Fruit fly (Drosophila melanogaster) whole organism, wandering third instar larva: ENCODE data around the gene Syt14.
A peak's percentile ranks its signal among the peaks of the same experiment; 100 is the strongest.

Experiments used
- Abd-B ChIP-seq: fragments of >200 bp; optimal IDR thresholded peaks from 2 replicates; lab custom pipeline; 2017; ENCODE audit warnings: missing biosample characterization, missing genetic modification characterization
- CG32264 ChIP-seq: fragments of 200-800 bp; sonication (Bioruptor generic); optimal IDR thresholded peaks from 2 replicates; lab custom pipeline; 2016; ENCODE audit warnings: missing biosample characterization, missing genetic modification characterization
- CG9705 ChIP-seq: fragments of 200-800 bp; sonication (Bioruptor generic); optimal IDR thresholded peaks from 2 replicates; lab custom pipeline; 2018; ENCODE audit warnings: missing biosample characterization, mild to moderate bottlenecking, missing genetic modification characterization
- CrebA ChIP-seq: fragments of 200-800 bp; sonication (Bioruptor generic); optimal IDR thresholded peaks from 2 replicates; lab custom pipeline; 2016; ENCODE audit warnings: missing biosample characterization, mild to moderate bottlenecking, missing genetic modification characterization, borderline replicate concordance
- Dfd ChIP-seq: fragments of >200 bp; optimal IDR thresholded peaks from 2 replicates; lab custom pipeline; 2017; ENCODE audit warnings: missing biosample characterization, missing genetic modification characterization
- Dif ChIP-seq: fragments of 200-275, 200-300 bp; sonication (Bioruptor generic); optimal IDR thresholded peaks from 2 replicates; lab custom pipeline; 2018; ENCODE audit warnings: missing biosample characterization, missing genetic modification characterization; ENCODE audit not compliant: partially characterized antibody
- GATAd ChIP-seq: sonication (Bioruptor generic); optimal IDR thresholded peaks from 2 replicates; lab custom pipeline; 2016; ENCODE audit warnings: missing biosample characterization, missing genetic modification characterization
- HLH106 ChIP-seq: fragments of 200-800 bp; optimal IDR thresholded peaks from 3 replicates; lab custom pipeline; 2019; ENCODE audit warnings: missing biosample characterization, mild to moderate bottlenecking, missing genetic modification characterization, moderate library complexity
- Hr78 ChIP-seq: fragments of >200 bp; optimal IDR thresholded peaks from 2 replicates; lab custom pipeline; 2017; ENCODE audit warnings: missing biosample characterization, missing genetic modification characterization
- Hr83 ChIP-seq: fragments of 200-300 bp; sonication (Bioruptor generic); optimal IDR thresholded peaks from 2 replicates; lab custom pipeline; 2016; ENCODE audit warnings: missing biosample characterization, mild to moderate bottlenecking, missing genetic modification characterization, moderate library complexity; ENCODE audit not compliant: poor library complexity, severe bottlenecking
- Jra ChIP-seq: sonication (Bioruptor generic); optimal IDR thresholded peaks from 2 replicates; lab custom pipeline; 2016; ENCODE audit warnings: missing biosample characterization, missing genetic modification characterization
- Mio ChIP-seq: sonication (Bioruptor generic); optimal IDR thresholded peaks from 2 replicates; lab custom pipeline; 2016; ENCODE audit warnings: missing biosample characterization, missing genetic modification characterization
- OdsH ChIP-seq: fragments of 200-800 bp; sonication (Bioruptor generic); optimal IDR thresholded peaks from 2 replicates; lab custom pipeline; 2016; ENCODE audit warnings: missing biosample characterization, mild to moderate bottlenecking, missing genetic modification characterization
- Rel ChIP-seq, 2 experiments: fragments of 200-800 bp; sonication (Bioruptor generic) in 1 of 2; optimal IDR thresholded peaks; 2 replicates in 1 of 2; 3 replicates in 1 of 2; lab custom pipeline; 2016 to 2019; ENCODE audit warnings: mild to moderate bottlenecking in 2 of 2, missing biosample characterization in 2 of 2, missing genetic modification characterization in 2 of 2, moderate library complexity in 1 of 2
- Sp1 ChIP-seq: fragments of 200-800 bp; sonication (Bioruptor generic); optimal IDR thresholded peaks from 3 replicates; lab custom pipeline; 2019; ENCODE audit warnings: missing biosample characterization, mild to moderate bottlenecking, missing genetic modification characterization, moderate library complexity
- Vsx2 ChIP-seq: fragments of 200-300, 225-300 bp; sonication (Bioruptor generic); optimal IDR thresholded peaks from 2 replicates; lab custom pipeline; 2018; ENCODE audit warnings: missing biosample characterization, missing genetic modification characterization; ENCODE audit not compliant: partially characterized antibody
- br ChIP-seq: fragments of 200-800 bp; sonication (Bioruptor generic); optimal IDR thresholded peaks from 2 replicates; lab custom pipeline; 2016; ENCODE audit warnings: missing biosample characterization, missing genetic modification characterization
- brk ChIP-seq: fragments of 200-800 bp; sonication (Bioruptor generic); optimal IDR thresholded peaks from 2 replicates; lab custom pipeline; 2016; ENCODE audit warnings: missing biosample characterization, mild to moderate bottlenecking, missing genetic modification characterization
- dl ChIP-seq, 2 experiments: fragments of 175-275, 200-275 bp in 1 of 2; fragments of 200-275 bp in 1 of 2; sonication (Bioruptor generic); optimal IDR thresholded peaks; lab custom pipeline; 2018; ENCODE audit warnings: mild to moderate bottlenecking in 2 of 2, missing biosample characterization in 2 of 2, missing genetic modification characterization in 2 of 2, moderate library complexity in 2 of 2; ENCODE audit not compliant: partially characterized antibody in 2 of 2, insufficient read depth in 1 of 2
- dmrt93B ChIP-seq: fragments of 200-800 bp; sonication (Bioruptor generic); optimal IDR thresholded peaks from 2 replicates; lab custom pipeline; 2018; ENCODE audit warnings: missing biosample characterization, mild to moderate bottlenecking, missing genetic modification characterization
- dsf ChIP-seq: sonication (Bioruptor generic); optimal IDR thresholded peaks from 2 replicates; lab custom pipeline; 2016; ENCODE audit warnings: missing biosample characterization, missing genetic modification characterization, borderline replicate concordance
- ey ChIP-seq: fragments of 200-800 bp; sonication (Bioruptor generic); optimal IDR thresholded peaks from 2 replicates; lab custom pipeline; 2016; ENCODE audit warnings: missing biosample characterization, missing genetic modification characterization
- foxo ChIP-seq, 2 experiments: fragments of 200-800 bp; sonication (Bioruptor generic); optimal IDR thresholded peaks; 2 replicates in 1 of 2; 3 replicates in 1 of 2; lab custom pipeline; 2016 to 2017; ENCODE audit warnings: missing biosample characterization in 2 of 2, missing genetic modification characterization in 2 of 2
- fru ChIP-seq: fragments of 200-800 bp; sonication (Bioruptor generic); optimal IDR thresholded peaks from 3 replicates; lab custom pipeline; 2016; ENCODE audit warnings: missing biosample characterization, mild to moderate bottlenecking, missing genetic modification characterization
- h ChIP-seq: fragments of 200-800 bp; sonication (Bioruptor generic); optimal IDR thresholded peaks from 3 replicates; lab custom pipeline; 2016; ENCODE audit warnings: missing biosample characterization, mild to moderate bottlenecking, missing genetic modification characterization
- lola ChIP-seq: fragments of >200 bp; optimal IDR thresholded peaks from 2 replicates; lab custom pipeline; 2017; ENCODE audit warnings: missing biosample characterization, missing genetic modification characterization
- pan ChIP-seq: fragments of >200 bp; optimal IDR thresholded peaks from 2 replicates; lab custom pipeline; 2017
- psq ChIP-seq: fragments of 200-800 bp; sonication (Bioruptor generic); optimal IDR thresholded peaks from 3 replicates; lab custom pipeline; 2017; ENCODE audit warnings: missing biosample characterization, mild to moderate bottlenecking, missing genetic modification characterization, moderate library complexity
- rgr ChIP-seq: fragments of 200-800 bp; sonication (Bioruptor generic); optimal IDR thresholded peaks from 3 replicates; lab custom pipeline; 2016; ENCODE audit warnings: missing biosample characterization, mild to moderate bottlenecking, missing genetic modification characterization
- tai ChIP-seq: sonication (Bioruptor generic); optimal IDR thresholded peaks from 2 replicates; lab custom pipeline; 2016; ENCODE audit warnings: missing biosample characterization, missing genetic modification characterization
- usp ChIP-seq: fragments of >200 bp; optimal IDR thresholded peaks from 2 replicates; lab custom pipeline; 2017; ENCODE audit warnings: missing biosample characterization, missing genetic modification characterization
- woc ChIP-seq: sonication (Bioruptor generic); optimal IDR thresholded peaks from 2 replicates; lab custom pipeline; 2016; ENCODE audit warnings: missing biosample characterization, mild to moderate bottlenecking, missing genetic modification characterization

Gene Syt14

DNA sequence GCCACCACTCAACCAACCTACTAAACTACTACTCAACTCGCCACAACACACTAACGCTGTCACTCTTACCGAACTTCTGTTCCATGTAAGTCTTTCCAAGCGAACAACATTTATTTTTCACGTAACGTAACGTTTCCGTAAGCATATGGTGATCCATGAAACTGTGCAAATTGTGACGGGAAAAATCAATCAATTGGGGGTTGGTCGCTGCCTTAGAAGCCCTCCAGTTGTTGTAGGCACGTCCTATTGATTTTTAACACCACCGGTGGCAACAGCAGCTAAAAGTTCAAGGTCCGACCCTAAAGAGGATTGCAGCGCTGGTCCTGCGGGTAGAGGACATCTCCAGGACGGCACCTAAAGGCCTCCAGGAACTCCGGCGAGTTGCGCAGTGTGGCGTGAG is 26.7 kb downstream of the Syt14 start:
- TF ChIP-seq woc (GFP tag; lab: Kevin White, UChicago) (no peak), CG32264 (no peak)

DNA sequence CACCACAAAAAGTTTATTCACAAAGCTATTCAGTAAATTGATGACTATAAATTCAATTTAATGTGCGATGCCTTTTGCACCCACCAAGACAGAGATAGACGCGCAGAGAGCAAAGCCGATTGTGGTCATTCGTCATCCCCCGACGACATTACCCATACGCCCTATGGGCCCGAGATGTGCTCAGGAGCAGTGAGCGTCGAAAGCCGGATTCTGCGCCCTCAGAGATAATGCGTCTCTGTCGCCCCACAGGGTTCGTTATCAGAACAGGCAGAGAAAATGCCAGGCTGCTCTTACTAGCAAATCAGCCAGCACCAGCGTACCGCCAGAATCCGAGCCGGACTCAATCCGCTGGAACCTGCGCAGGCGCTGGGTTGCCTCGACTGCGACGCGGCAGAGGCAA is 27.6 kb downstream of the Syt14 start:
- TF ChIP-seq Rel (GFP tag; optimal IDR thresholded peaks at IDR 0.05; lab: Kevin White, UChicago) (no peak), Rel (tag; optimal IDR thresholded peaks at IDR 0.05; lab: Kevin White, UChicago) (no peak), Abd-B (GFP tag; lab: Kevin White, UChicago) (no peak), br (GFP tag; lab: Kevin White, UChicago) (no peak), Vsx2 (peak; percentile 56), pan (lab: Kevin White, UChicago) (no peak), dmrt93B (no peak), Mio (no peak), GATAd (GFP tag; lab: Kevin White, UChicago) (no peak)

DNA sequence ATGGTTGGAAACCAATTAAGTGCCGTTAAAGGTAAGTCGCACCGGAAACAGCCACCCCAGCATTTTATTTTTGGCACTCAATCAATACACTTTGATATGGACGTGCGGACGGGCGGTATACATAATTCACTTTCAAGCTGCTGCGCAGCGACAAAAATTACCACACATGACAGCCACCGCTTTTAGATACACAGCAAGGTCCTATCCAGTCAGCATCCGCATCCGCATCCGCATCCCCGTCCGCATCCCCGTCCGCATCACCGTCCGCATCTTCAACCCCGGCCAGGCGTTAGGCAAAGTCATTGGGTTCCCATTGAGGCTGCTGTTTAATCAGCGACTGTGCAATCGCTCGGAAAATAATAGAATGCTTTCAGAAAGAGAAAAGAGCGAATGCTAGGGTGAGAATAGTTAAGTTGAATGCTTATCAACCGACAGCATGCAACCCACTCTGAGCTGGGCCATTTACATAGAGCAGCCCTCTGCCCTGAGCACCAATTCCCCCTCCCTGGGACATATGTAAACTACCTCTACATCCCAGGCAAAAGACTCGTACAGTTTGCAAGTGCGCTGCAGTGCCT is 34.4 kb downstream of the Syt14 start:
- TF ChIP-seq Jra (no peak), CG9705 (no peak), Dfd (no peak), lola (GFP tag; lab: Kevin White, UChicago) (no peak), ey (no peak), dsf (GFP tag; lab: Kevin White, UChicago) (no peak), brk (GFP tag; lab: Kevin White, UChicago) (no peak), HLH106 (tag; lab: Kevin White, UChicago) (no peak)

DNA sequence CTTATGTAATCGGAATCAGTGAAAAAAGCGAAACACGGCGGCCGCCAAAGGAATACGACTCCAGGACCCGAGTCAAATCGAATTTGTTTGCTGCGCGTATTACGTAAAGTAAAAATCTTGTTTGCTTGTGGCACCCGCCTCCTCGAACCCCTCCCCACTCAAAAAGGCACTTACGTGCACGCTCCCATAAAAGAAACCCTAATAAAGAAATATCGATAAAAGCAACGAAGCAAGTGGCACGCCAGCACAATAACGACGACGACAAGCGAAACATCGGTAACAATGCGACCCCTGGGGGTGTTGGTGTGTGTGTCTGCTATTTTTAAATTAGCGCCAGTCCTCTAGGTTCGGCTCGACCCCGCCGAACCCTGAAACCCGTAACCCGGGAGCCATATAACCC is 36.7 kb downstream of the Syt14 start:
- no peak for TF ChIP-seq pan (lab: Kevin White, UChicago)
- no peak for TF ChIP-seq Mio
- TF ChIP-seq h = no peak
- TF ChIP-seq OdsH = no peak
- TF ChIP-seq fru (GFP tag; lab: Kevin White, UChicago) = no peak
- no peak for TF ChIP-seq CG9705
- TF ChIP-seq foxo (GFP tag; optimal IDR thresholded peaks at IDR 0.05; lab: Kevin White, UChicago) = no peak
- no peak for TF ChIP-seq dl (GFP tag; optimal IDR thresholded peaks at IDR 0.05; lab: Kevin White, UChicago; ENCODE audit: insufficient read depth in 1 of 2, partially characterized antibody in 2 of 2)
- TF ChIP-seq HLH106 (tag; lab: Kevin White, UChicago) = no peak
- no peak for TF ChIP-seq Dfd
- TF ChIP-seq GATAd (GFP tag; lab: Kevin White, UChicago) = no peak
- TF ChIP-seq Hr78 = no peak
- no peak for TF ChIP-seq CrebA (GFP tag; lab: Kevin White, UChicago)
- no peak for TF ChIP-seq lola (GFP tag; lab: Kevin White, UChicago)
- TF ChIP-seq tai (GFP tag; lab: Kevin White, UChicago) = no peak
- TF ChIP-seq usp (GFP tag; lab: Kevin White, UChicago) = no peak

DNA sequence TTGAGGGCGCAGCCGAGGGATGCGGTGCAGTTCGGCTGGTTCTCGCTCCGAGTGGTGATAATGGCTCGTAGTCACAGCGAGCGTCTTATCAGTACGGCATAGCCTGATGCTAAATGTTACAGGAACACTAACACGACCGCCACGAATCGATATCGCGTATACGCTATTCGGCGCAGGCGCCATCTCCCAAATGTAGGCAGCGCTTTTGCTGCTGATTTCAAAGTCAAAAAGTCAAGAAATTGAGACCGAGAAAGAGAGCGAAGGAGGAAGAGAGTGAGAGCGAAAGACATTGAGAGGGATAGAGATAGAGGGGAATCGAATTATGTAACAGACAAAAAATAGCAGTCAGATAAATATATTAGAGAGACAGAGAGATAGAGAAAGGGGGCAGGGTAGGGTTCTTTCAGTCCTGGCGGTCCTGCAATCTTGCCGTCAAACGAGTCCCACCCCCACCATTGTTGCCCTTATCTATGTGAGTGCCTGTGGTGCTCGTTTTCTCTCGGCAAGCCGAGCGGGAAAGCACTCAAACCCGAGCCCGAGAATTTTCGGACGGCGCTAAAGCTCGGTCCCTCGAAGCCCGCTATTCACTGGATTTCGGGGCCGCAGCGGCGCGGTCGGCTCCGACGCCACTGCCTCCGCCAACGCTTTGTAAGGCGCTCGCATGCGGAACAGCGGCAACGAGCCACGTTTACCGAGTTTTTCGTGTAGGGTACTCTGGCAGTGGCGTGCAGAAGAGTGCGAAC is 37.6 kb downstream of the Syt14 start:
- TF ChIP-seq foxo (GFP tag; optimal IDR thresholded peaks at IDR 0.05; lab: Kevin White, UChicago) (no peak), Hr83 (no peak), CrebA (GFP tag; lab: Kevin White, UChicago) (no peak), Vsx2 (no peak), GATAd (GFP tag; lab: Kevin White, UChicago) (no peak), dsf (GFP tag; lab: Kevin White, UChicago) (no peak), pan (lab: Kevin White, UChicago) (no peak), fru (GFP tag; lab: Kevin White, UChicago) (no peak), HLH106 (tag; lab: Kevin White, UChicago) (no peak), CG32264 (no peak), psq (no peak), Dif (GFP tag; lab: Kevin White, UChicago) (no peak), rgr (GFP tag; lab: Kevin White, UChicago) (no peak), usp (GFP tag; lab: Kevin White, UChicago) (no peak), Hr78 (no peak), lola (GFP tag; lab: Kevin White, UChicago) (no peak), dl (GFP tag; optimal IDR thresholded peaks at IDR 0.05; lab: Kevin White, UChicago; ENCODE audit: insufficient read depth in 1 of 2, partially characterized antibody in 2 of 2) (no peak), Sp1 (GFP tag; lab: Kevin White, UChicago) (no peak), h (no peak)
